Worm (Caenorhabditis elegans) whole organism, midembryonic: ENCODE data around the gene best-12.

Experiments used
- T22C8.4 ChIP-seq: fragments of 200-800 bp; sonication (Bioruptor generic); IDR thresholded peaks from 2 replicates; pipeline ENCODE4 v1.3.6; 2022; ENCODE audit warnings: missing genetic modification characterization, missing compliant biosample characterization
- flt-1 ChIP-seq: fragments of 200-800 bp; sonication (Bioruptor generic); IDR thresholded peaks from 2 replicates; pipeline ENCODE4 v1.3.6; 2022; ENCODE audit warnings: missing genetic modification characterization, missing compliant biosample characterization
- ref-1 ChIP-seq: fragments of 200-800 bp; sonication (Bioruptor generic); conservative IDR thresholded peaks from 2 replicates; pipeline ENCODE4 v1.3.6; 2022; ENCODE audit warnings: missing genetic modification reagents, missing genetic modification characterization, missing compliant biosample characterization

DNA sequence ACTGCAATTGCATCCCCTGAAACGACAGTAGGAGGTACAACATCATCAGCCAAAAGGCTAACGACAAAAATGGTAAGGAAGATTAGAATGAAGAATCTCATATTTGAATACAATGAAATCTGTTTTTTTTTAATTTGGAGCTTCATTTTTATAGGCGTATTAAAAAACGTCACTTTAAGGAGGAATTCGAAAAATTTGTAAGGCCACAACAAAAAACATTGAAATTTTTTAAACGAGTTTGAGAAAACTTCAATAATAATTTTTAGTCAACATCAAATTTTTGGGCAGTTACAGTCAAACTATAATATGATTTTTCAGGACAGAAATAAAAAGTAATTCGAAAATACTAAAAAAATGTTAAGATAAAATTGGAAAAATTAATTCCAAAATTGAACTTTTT, 13.5 kb downstream of the best-12 start, which contains the start of gene F14H3.14:
- no peak for TF ChIP-seq flt-1 (GFP tag; lab: Robert Waterston, UW)
- TF ChIP-seq ref-1 (GFP tag; lab: Robert Waterston, UW): no peak
- no peak for TF ChIP-seq T22C8.4
